Fruit fly (Drosophila melanogaster): ENCODE data around the gene CG14671.

DNA sequence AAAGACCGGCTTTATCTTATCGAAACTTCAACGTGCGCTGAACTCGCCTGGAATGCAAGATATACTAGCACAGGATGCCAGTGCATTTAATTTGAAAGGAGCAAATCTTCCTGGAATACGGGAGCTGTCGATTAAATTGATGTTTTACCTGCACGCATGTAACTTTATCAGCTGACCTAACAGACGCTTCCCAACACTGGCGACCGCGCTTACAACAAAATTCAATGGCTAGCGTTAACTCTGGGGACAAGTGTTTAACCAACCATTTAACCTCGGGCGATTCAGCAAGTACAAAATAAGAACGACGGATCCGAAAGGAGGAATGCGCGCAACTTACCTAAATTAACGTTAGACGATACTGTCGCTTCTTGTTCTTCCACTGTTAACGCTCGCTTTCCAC, 47.1 kb upstream of the CG14671 start:
- no peak for TF ChIP-seq dati (GFP tag; IDR thresholded peaks at IDR 0.05)
- no peak for TF ChIP-seq Hsf (GFP tag; optimal IDR thresholded peaks at IDR 0.05)
- TF ChIP-seq CoRest (tag; optimal IDR thresholded peaks at IDR 0.05), result no peak
- TF ChIP-seq CG12391 (tag; optimal IDR thresholded peaks at IDR 0.05), result no peak
- peak; percentile 17 for TF ChIP-seq CG12659 (GFP tag; optimal IDR thresholded peaks at IDR 0.05)
- TF ChIP-seq CG16815 (GFP tag; optimal IDR thresholded peaks at IDR 0.05), result no peak
- TF ChIP-seq odd (GFP tag; optimal IDR thresholded peaks at IDR 0.05), result no peak
- TF ChIP-seq rib (GFP tag; IDR thresholded peaks at IDR 0.05), result 0 out of 2 replicates have a peak, but pooled peaks have one; percentile 42
- no peak for TF ChIP-seq CG31224 (GFP tag; IDR thresholded peaks at IDR 0.05)
- no peak for TF ChIP-seq usp (GFP tag; optimal IDR thresholded peaks at IDR 0.05)
- TF ChIP-seq CG12236 (GFP tag; optimal IDR thresholded peaks at IDR 0.05), result no peak
